Fruit fly (Drosophila melanogaster) whole organism, embryonic: Measurements from ENCODE around the gene Sk1.

Experiments
- ATbp ChIP-seq: fragments of 200-800 bp; sonication (Bioruptor generic); optimal IDR thresholded peaks from 2 replicates; lab custom pipeline; 2017; ENCODE audit warnings: missing biosample characterization, mild to moderate bottlenecking, missing genetic modification characterization, missing genetic modification reagents
- Atf6 ChIP-seq: fragments of 200-800 bp; sonication (Bioruptor generic); IDR thresholded peaks from 2 replicates; pipeline ENCODE4 v1.3.6; 2022; ENCODE audit warnings: missing biosample characterization, missing genetic modification characterization
- B-H2 ChIP-seq: fragments of 200-800 bp; sonication (Bioruptor generic); optimal IDR thresholded peaks from 2 replicates; lab custom pipeline; 2018; ENCODE audit warnings: missing biosample characterization, mild to moderate bottlenecking, missing genetic modification characterization
- C15 ChIP-seq: fragments of 200-800 bp; sonication (Bioruptor generic); IDR thresholded peaks from 3 replicates; pipeline ENCODE4 v1.3.6; 2022; ENCODE audit warnings: missing biosample characterization, missing genetic modification characterization
- CG14050 ChIP-seq: fragments of 200-800 bp; sonication (Bioruptor generic); IDR thresholded peaks from 3 replicates; pipeline ENCODE4 v1.3.6; 2022; ENCODE audit warnings: missing biosample characterization, missing genetic modification characterization
- CG15514 ChIP-seq: fragments of 200-800 bp; sonication (Bioruptor generic); optimal IDR thresholded peaks from 3 replicates; lab custom pipeline; 2017; ENCODE audit warnings: missing biosample characterization, missing genetic modification characterization, mild to moderate bottlenecking, moderate library complexity, missing genetic modification reagents
- CG1603 ChIP-seq: fragments of 200-800 bp; sonication (Bioruptor generic); optimal IDR thresholded peaks from 2 replicates; lab custom pipeline; 2019; ENCODE audit warnings: missing biosample characterization, mild to moderate bottlenecking, missing genetic modification characterization, moderate library complexity
- CG17186 ChIP-seq: fragments of 200-800 bp; sonication (Bioruptor generic); optimal IDR thresholded peaks from 3 replicates; lab custom pipeline; 2017; ENCODE audit warnings: missing biosample characterization, missing genetic modification reagents, missing genetic modification characterization
- CG17359 ChIP-seq: fragments of 200-800 bp; sonication (Bioruptor generic); optimal IDR thresholded peaks from 3 replicates; lab custom pipeline; 2018; ENCODE audit warnings: missing biosample characterization, mild to moderate bottlenecking, missing genetic modification characterization, moderate library complexity
- CG1792 ChIP-seq: fragments of 200-800 bp; sonication (Bioruptor generic); optimal IDR thresholded peaks from 2 replicates; lab custom pipeline; 2016; ENCODE audit warnings: missing biosample characterization, missing genetic modification characterization
- CG2712 ChIP-seq: fragments of 200-800 bp; optimal IDR thresholded peaks from 3 replicates; lab custom pipeline; 2019; ENCODE audit warnings: missing biosample characterization, mild to moderate bottlenecking, missing genetic modification characterization, moderate library complexity
- CG31388 ChIP-seq: fragments of 200-800 bp; sonication (Bioruptor generic); optimal IDR thresholded peaks from 2 replicates; lab custom pipeline; 2016; ENCODE audit warnings: missing biosample characterization, missing genetic modification characterization
- CG3163 ChIP-seq: fragments of 200-800 bp; sonication (Bioruptor generic); optimal IDR thresholded peaks from 3 replicates; lab custom pipeline; 2016; ENCODE audit warnings: missing biosample characterization, missing genetic modification characterization
- CG3281 ChIP-seq: fragments of 200-800 bp; sonication (Bioruptor generic); optimal IDR thresholded peaks from 3 replicates; lab custom pipeline; 2017; ENCODE audit warnings: missing biosample characterization, mild to moderate bottlenecking, missing genetic modification characterization
- CG4820 ChIP-seq: fragments of 200-800 bp; sonication (Bioruptor generic); optimal IDR thresholded peaks from 3 replicates; lab custom pipeline; 2016; ENCODE audit warnings: missing biosample characterization, missing genetic modification characterization
- CG6689 ChIP-seq: fragments of 200-800 bp; sonication (Bioruptor generic); IDR thresholded peaks from 2 replicates; pipeline ENCODE4 v1.3.6; 2022; ENCODE audit warnings: missing biosample characterization, missing genetic modification characterization
- CG6854 ChIP-seq: fragments of 200-800 bp; sonication (Bioruptor generic); optimal IDR thresholded peaks from 3 replicates; lab custom pipeline; 2017; ENCODE audit warnings: missing biosample characterization, mild to moderate bottlenecking, missing genetic modification characterization
- CG7556 ChIP-seq: fragments of 200-800 bp; sonication (Bioruptor generic); optimal IDR thresholded peaks from 2 replicates; lab custom pipeline; 2017; ENCODE audit warnings: missing biosample characterization, mild to moderate bottlenecking, missing genetic modification characterization
- CG9817 ChIP-seq: fragments of 200-800 bp; sonication (Bioruptor generic); optimal IDR thresholded peaks from 2 replicates; lab custom pipeline; 2018; ENCODE audit warnings: missing biosample characterization, mild to moderate bottlenecking, missing genetic modification characterization, moderate library complexity
- CG9876 ChIP-seq: fragments of 200-800 bp; sonication (Bioruptor generic); optimal IDR thresholded peaks from 2 replicates; lab custom pipeline; 2016; ENCODE audit warnings: missing biosample characterization, missing genetic modification characterization
- CTCF ChIP-seq: fragments of 200-800 bp; sonication (Bioruptor generic); optimal IDR thresholded peaks from 2 replicates; lab custom pipeline; 2017; ENCODE audit warnings: missing biosample characterization, mild to moderate bottlenecking, missing genetic modification characterization, moderate library complexity
- Dad ChIP-seq: fragments of 200-800 bp; sonication (Bioruptor generic); optimal IDR thresholded peaks from 3 replicates; lab custom pipeline; 2016; ENCODE audit warnings: missing biosample characterization, missing genetic modification characterization
- Dip2 ChIP-seq: fragments of 200-800 bp; sonication (Bioruptor generic); IDR thresholded peaks from 2 replicates; pipeline ENCODE4 v1.3.6; 2022; ENCODE audit warnings: missing biosample characterization, missing genetic modification characterization
- Doc2 ChIP-seq: fragments of 200-800 bp; sonication (Bioruptor generic); IDR thresholded peaks from 2 replicates; pipeline ENCODE4 v1.3.6; 2022; ENCODE audit warnings: missing biosample characterization, missing genetic modification characterization
- Dp ChIP-seq: fragments of 200-800 bp; sonication (Bioruptor generic); optimal IDR thresholded peaks from 2 replicates; lab custom pipeline; 2018; ENCODE audit warnings: missing biosample characterization, mild to moderate bottlenecking, missing genetic modification characterization, moderate library complexity
- Drgx ChIP-seq: fragments of 200-800 bp; sonication (Bioruptor generic); IDR thresholded peaks from 2 replicates; pipeline ENCODE4 v1.3.6; 2022; ENCODE audit warnings: missing biosample characterization, missing genetic modification characterization
- E2f2 ChIP-seq: fragments of 200-800 bp; sonication (Bioruptor generic); IDR thresholded peaks from 2 replicates; pipeline ENCODE4 v1.3.6; 2022; ENCODE audit warnings: missing biosample characterization, missing genetic modification characterization
- Ets65A ChIP-seq: fragments of 200-800 bp; sonication (Bioruptor generic); peaks from one replicate; lab custom pipeline; 2016; ENCODE audit warnings: missing biosample characterization, missing genetic modification characterization
- Fer1 ChIP-seq: fragments of 200-800 bp; sonication (Bioruptor generic); optimal IDR thresholded peaks from 2 replicates; lab custom pipeline; 2017; ENCODE audit warnings: missing biosample characterization, mild to moderate bottlenecking, missing genetic modification characterization
- HLH3B ChIP-seq: fragments of 200-800 bp; sonication (Bioruptor generic); IDR thresholded peaks from 2 replicates; pipeline ENCODE4 v1.3.6; 2022; ENCODE audit warnings: missing biosample characterization, missing genetic modification characterization
- Hr39 ChIP-seq: fragments of >200 bp; optimal IDR thresholded peaks from 2 replicates; lab custom pipeline; 2017
- Kr ChIP-seq: fragments of 200-800 bp; sonication (Bioruptor generic); optimal IDR thresholded peaks from 2 replicates; lab custom pipeline; 2017; ENCODE audit warnings: missing biosample characterization, mild to moderate bottlenecking, missing genetic modification characterization
- Lim3 ChIP-seq: fragments of 200-800 bp; sonication (Bioruptor generic); IDR thresholded peaks from 2 replicates; pipeline ENCODE4 v1.3.6; 2022; ENCODE audit warnings: missing biosample characterization, missing genetic modification characterization
- Poxn ChIP-seq: fragments of 200-800 bp; sonication (Bioruptor generic); IDR thresholded peaks from 2 replicates; pipeline ENCODE4 v1.3.6; 2022; ENCODE audit warnings: missing biosample characterization, missing genetic modification characterization
- Sox100B ChIP-seq: fragments of 200-800 bp; sonication (Bioruptor generic); optimal IDR thresholded peaks from 3 replicates; lab custom pipeline; 2018; ENCODE audit warnings: missing biosample characterization, mild to moderate bottlenecking, missing genetic modification characterization
- Tbp ChIP-seq: fragments of >200 bp; optimal IDR thresholded peaks from 2 replicates; lab custom pipeline; 2018; ENCODE audit warnings: missing biosample characterization, missing genetic modification characterization
- Trl ChIP-seq, 3 experiments: fragments of >200 bp in 2 of 3; fragments of 200-800 bp in 1 of 3; sonication (Bioruptor generic) in 1 of 3; optimal IDR thresholded peaks; 2 replicates in 1 of 3; 3 replicates in 2 of 3; lab custom pipeline; 2016 to 2017; ENCODE audit warnings: missing biosample characterization in 1 of 3, missing genetic modification characterization in 1 of 3
- cas ChIP-seq: fragments of 200-800 bp; sonication (Bioruptor generic); IDR thresholded peaks from 2 replicates; pipeline ENCODE4 v1.3.6; 2022; ENCODE audit warnings: missing biosample characterization, missing genetic modification characterization
- cg ChIP-seq: fragments of 200-800 bp; sonication (Bioruptor generic); optimal IDR thresholded peaks from 3 replicates; lab custom pipeline; 2019; ENCODE audit warnings: missing biosample characterization, mild to moderate bottlenecking, missing genetic modification characterization, moderate library complexity
- danr ChIP-seq: fragments of 200-800 bp; sonication (Bioruptor generic); IDR thresholded peaks from 2 replicates; pipeline ENCODE4 v1.3.6; 2022; ENCODE audit warnings: missing biosample characterization, missing genetic modification characterization
- eyg ChIP-seq: fragments of 200-800 bp; sonication (Bioruptor generic); optimal IDR thresholded peaks from 3 replicates; lab custom pipeline; 2016; ENCODE audit warnings: missing biosample characterization, missing genetic modification characterization
- ftz-f1 ChIP-seq: fragments of 200-800 bp; sonication (Bioruptor generic); optimal IDR thresholded peaks from 2 replicates; lab custom pipeline; 2016; ENCODE audit warnings: missing biosample characterization, missing genetic modification characterization
- grau ChIP-seq: fragments of 200-800 bp; optimal IDR thresholded peaks from 3 replicates; lab custom pipeline; 2019; ENCODE audit warnings: missing biosample characterization, mild to moderate bottlenecking, missing genetic modification characterization, moderate library complexity
- her ChIP-seq: fragments of 200-800 bp; sonication (Bioruptor generic); optimal IDR thresholded peaks from 2 replicates; lab custom pipeline; 2016; ENCODE audit warnings: missing biosample characterization, missing genetic modification characterization
- inv ChIP-seq: fragments of 200-800 bp; sonication (Bioruptor generic); IDR thresholded peaks from 2 replicates; pipeline ENCODE4 v1.3.6; 2022; ENCODE audit warnings: missing biosample characterization, missing genetic modification characterization; ENCODE audit not compliant: partially characterized antibody
- lab ChIP-seq: fragments of 200-800 bp; sonication (Bioruptor generic); optimal IDR thresholded peaks from 3 replicates; lab custom pipeline; 2017; ENCODE audit warnings: missing biosample characterization, missing genetic modification characterization, mild to moderate bottlenecking, moderate library complexity, missing genetic modification reagents
- oc ChIP-seq: fragments of 200-800 bp; sonication (Bioruptor generic); optimal IDR thresholded peaks from 2 replicates; lab custom pipeline; 2018; ENCODE audit warnings: missing biosample characterization, mild to moderate bottlenecking, missing genetic modification characterization, moderate library complexity
- odd ChIP-seq: fragments of 200-800 bp; sonication (Bioruptor generic); optimal IDR thresholded peaks from 2 replicates; lab custom pipeline; 2017; ENCODE audit warnings: missing biosample characterization, mild to moderate bottlenecking, missing genetic modification characterization
- schlank ChIP-seq: fragments of 200-800 bp; sonication (Bioruptor generic); optimal IDR thresholded peaks from 2 replicates; lab custom pipeline; 2018; ENCODE audit warnings: missing biosample characterization, mild to moderate bottlenecking, missing genetic modification characterization
- stc ChIP-seq: fragments of 200-800 bp; sonication (Bioruptor generic); IDR thresholded peaks from 2 replicates; pipeline ENCODE4 v1.3.6; 2022; ENCODE audit warnings: missing biosample characterization, missing genetic modification characterization
- tgo ChIP-seq: fragments of 200-800 bp; sonication (Bioruptor generic); IDR thresholded peaks from 3 replicates; pipeline ENCODE4 v1.3.6; 2022; ENCODE audit warnings: missing biosample characterization, missing genetic modification characterization
- twi ChIP-seq: fragments of 200-800 bp; optimal IDR thresholded peaks from 2 replicates; lab custom pipeline; 2019; ENCODE audit warnings: missing biosample characterization, mild to moderate bottlenecking, missing genetic modification characterization, moderate library complexity

Gene Sk1

DNA sequence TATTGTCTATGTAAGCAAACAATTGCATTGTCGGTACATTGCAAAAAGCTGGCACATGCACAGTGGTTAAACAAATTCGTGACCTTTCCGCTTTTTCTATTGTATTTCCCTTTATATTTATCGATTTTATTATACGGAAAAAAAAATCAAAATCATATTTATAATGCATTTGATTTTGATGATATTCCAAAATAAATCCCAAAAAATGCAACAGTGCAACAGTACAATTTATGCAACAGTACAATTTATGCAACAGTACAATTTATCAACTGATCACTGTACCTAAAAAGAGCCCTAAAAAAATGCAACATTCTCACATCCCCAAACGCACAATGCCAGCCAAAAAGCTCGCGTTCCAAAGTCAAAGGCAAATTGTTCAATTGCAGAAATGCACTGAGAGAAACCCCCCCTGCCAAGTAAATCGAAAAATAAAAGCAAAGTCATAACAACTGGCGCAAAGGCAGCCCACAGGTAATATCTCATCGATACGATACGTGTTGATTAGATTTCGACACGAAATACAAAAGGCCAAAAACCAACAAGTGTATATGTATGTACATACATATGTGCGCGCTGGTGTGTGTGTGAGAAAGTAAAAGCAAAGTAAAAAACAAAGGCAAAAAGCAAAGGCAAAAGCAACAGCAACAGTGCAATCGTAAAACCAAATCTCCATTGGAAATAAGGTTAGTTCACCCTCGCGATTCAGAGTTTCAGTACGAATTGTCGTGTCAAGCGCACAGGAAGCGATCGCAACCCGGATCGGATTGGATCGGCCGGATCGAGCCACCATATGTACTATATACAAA, at the start of gene Sk1 (continued):
- TF ChIP-seq cas (GFP tag; lab: Robert Waterston, UW) (no peak), Doc2 (GFP tag; lab: Robert Waterston, UW) (no peak), Dp (no peak), danr (GFP tag; lab: Robert Waterston, UW) (no peak), CG4820 (GFP tag; lab: Kevin White, UChicago) (no peak), her (GFP tag; lab: Kevin White, UChicago) (no peak), stc (no peak), ATbp (peak; percentile 86), Kr (GFP tag; lab: Kevin White, UChicago) (no peak), cg (GFP tag; lab: Kevin White, UChicago) (peak; percentile 67), inv (GFP tag; lab: Robert Waterston, UW) (no peak), CG17186 (GFP tag; lab: Kevin White, UChicago) (no peak), CG3163 (no peak), B-H2 (GFP tag; lab: Kevin White, UChicago) (no peak), lab (GFP tag; lab: Kevin White, UChicago) (peak; percentile 21), Atf6 (GFP tag; lab: Robert Waterston, UW) (no peak), CG1792 (GFP tag; lab: Kevin White, UChicago) (no peak), CG2712 (tag; lab: Kevin White, UChicago) (no peak), eyg (GFP tag; lab: Kevin White, UChicago) (no peak), CG9876 (GFP tag; lab: Kevin White, UChicago) (no peak), Tbp (GFP tag; lab: Kevin White, UChicago) (no peak), Trl (optimal IDR thresholded peaks at IDR 0.05; lab: Kevin White, UChicago) (no peak), Trl (GFP tag; optimal IDR thresholded peaks at IDR 0.05; lab: Kevin White, UChicago) (no peak), E2f2 (no peak), Dad (no peak), odd (GFP tag; lab: Kevin White, UChicago) (no peak), CG3281 (GFP tag; lab: Kevin White, UChicago) (no peak), Fer1 (GFP tag; lab: Kevin White, UChicago) (no peak), Hr39 (lab: Kevin White, UChicago) (no peak), HLH3B (GFP tag; lab: Robert Waterston, UW) (no peak), CG9817 (tag; lab: Kevin White, UChicago) (no peak), tgo (GFP tag; lab: Robert Waterston, UW) (no peak), Poxn (GFP tag; lab: Robert Waterston, UW) (no peak), Ets65A (GFP tag; lab: Kevin White, UChicago) (no peak), CTCF (GFP tag; lab: Kevin White, UChicago) (no peak), Sox100B (no peak), CG31388 (GFP tag; lab: Kevin White, UChicago) (no peak), CG14050 (GFP tag; lab: Robert Waterston, UW) (no peak), CG6689 (GFP tag; lab: Robert Waterston, UW) (no peak), CG15514 (GFP tag; lab: Kevin White, UChicago) (no peak), Drgx (GFP tag; lab: Robert Waterston, UW) (0 out of 2 replicates have a peak, but pooled peaks have one; percentile 51), CG17359 (tag; lab: Kevin White, UChicago) (no peak), C15 (no peak), CG7556 (GFP tag; lab: Kevin White, UChicago) (no peak), grau (tag; lab: Kevin White, UChicago) (no peak), Lim3 (GFP tag; lab: Robert Waterston, UW) (no peak), schlank (tag; lab: Kevin White, UChicago) (no peak), CG1603 (tag; lab: Kevin White, UChicago) (no peak), oc (tag; lab: Kevin White, UChicago) (no peak), Dip2 (GFP tag; lab: Robert Waterston, UW) (no peak), twi (tag; lab: Kevin White, UChicago) (no peak), CG6854 (GFP tag; lab: Kevin White, UChicago) (no peak), ftz-f1 (GFP tag; lab: Kevin White, UChicago) (no peak)
